Worm (Caenorhabditis elegans): ENCODE results near the gene Y41D4A.4.

Y41D4A.4 gene

DNA sequence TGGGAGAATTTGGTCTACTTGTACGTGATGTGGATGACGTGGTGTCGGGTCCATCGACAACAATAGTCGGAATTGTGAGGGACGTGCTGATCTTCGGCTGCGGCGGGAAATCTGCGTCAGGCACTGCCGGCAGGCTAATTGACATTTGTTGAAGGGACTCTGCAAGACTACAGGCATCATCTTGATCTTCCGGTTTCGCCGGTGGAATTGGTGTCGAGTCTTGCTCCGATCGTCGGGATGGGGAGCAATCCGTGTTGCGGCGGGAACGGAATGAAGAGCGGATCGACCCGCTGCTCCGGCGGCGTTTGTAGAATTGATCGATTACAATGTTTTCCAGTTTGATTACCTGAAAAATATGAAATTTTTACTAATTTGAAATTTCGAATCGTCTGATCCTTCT is 6.7 kb downstream of the Y41D4A.4 start:
- TF ChIP-seq pes-1 (GFP tag; IDR thresholded peaks at IDR 0.05) (no peak), F13C5.2 (tag; optimal IDR thresholded peaks at IDR 0.05) (no peak), hmbx-1 (tag; optimal IDR thresholded peaks at IDR 0.05) (no peak), ceh-13 (GFP tag; optimal IDR thresholded peaks at IDR 0.05) (no peak), sea-1 (GFP tag; conservative IDR thresholded peaks at IDR 0.05) (no peak), tra-4 (tag; optimal IDR thresholded peaks at IDR 0.05) (no peak)

DNA sequence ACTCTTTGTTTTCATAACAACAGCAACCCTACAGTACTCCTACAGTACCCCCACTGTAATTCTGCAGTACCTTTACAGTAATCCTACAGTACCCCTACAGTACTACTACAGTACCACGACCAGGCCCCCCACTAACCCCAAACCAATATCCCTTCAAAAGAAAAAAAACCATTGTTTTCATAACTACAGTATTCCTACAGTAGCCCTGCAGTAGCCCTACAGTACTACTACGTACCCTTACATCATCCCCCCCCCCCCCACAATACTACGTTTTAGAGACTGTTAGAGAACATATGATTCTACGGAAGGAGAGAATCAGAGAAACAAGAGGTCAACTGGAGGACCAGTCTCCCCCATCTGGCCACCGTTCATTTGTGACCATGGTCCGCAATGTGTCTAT is 7.7 kb downstream of the Y41D4A.4 start, which contains the start of gene Y41D4A.3:
Gene Y41D4A.3, plus strand, starts transcription at position 301 of the 400 bp plus-strand sequence.
- TF ChIP-seq hmbx-1 (tag; optimal IDR thresholded peaks at IDR 0.05) (no peak), ceh-36 (tag; optimal IDR thresholded peaks at IDR 0.05) (no peak), ceh-13 (GFP tag; optimal IDR thresholded peaks at IDR 0.05) (no peak), ets-7 (tag; optimal IDR thresholded peaks at IDR 0.05) (no peak), tbx-37 (GFP tag; conservative IDR thresholded peaks at IDR 0.05) (no peak), pes-1 (GFP tag; IDR thresholded peaks at IDR 0.05) (no peak), B0310.2 (tag; optimal IDR thresholded peaks at IDR 0.05) (no peak), scrt-1 (GFP tag; IDR thresholded peaks at IDR 0.05) (no peak), sea-1 (GFP tag; conservative IDR thresholded peaks at IDR 0.05) (no peak), tra-4 (tag; optimal IDR thresholded peaks at IDR 0.05) (no peak), aly-1 (tag; optimal IDR thresholded peaks at IDR 0.05) (no peak), ama-1 (optimal IDR thresholded peaks at IDR 0.05) (no peak), flt-1 (GFP tag; IDR thresholded peaks at IDR 0.05) (no peak), hnd-1 (tag; optimal IDR thresholded peaks at IDR 0.05) (no peak), tbx-11 (GFP tag; IDR thresholded peaks at IDR 0.05) (no peak)

DNA sequence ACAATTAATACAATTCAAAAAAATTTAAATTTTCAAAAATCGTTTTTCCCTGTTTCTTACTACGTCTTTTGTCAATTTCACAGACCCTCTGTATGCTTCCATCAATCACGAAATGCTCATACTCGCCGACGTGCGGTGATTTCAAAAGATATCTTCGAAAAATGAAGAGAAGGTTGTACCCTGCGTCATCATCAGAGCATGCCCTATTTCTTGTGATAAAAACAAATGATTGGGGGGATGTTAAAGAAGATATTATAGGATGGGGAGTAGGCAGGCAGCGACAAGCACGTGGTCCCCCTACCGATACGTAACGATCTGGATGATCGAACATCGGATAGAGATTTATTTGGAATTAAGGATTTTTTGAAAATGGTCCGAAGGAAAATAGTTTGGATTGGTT is 12.8 kb downstream of the Y41D4A.4 start:
- no peak for TF ChIP-seq B0310.2 (tag; optimal IDR thresholded peaks at IDR 0.05)
- TF ChIP-seq hmg-4 (GFP tag; optimal IDR thresholded peaks at IDR 0.05) = no peak
- TF ChIP-seq pes-1 (GFP tag; IDR thresholded peaks at IDR 0.05) = no peak
- no peak for TF ChIP-seq ets-7 (tag; optimal IDR thresholded peaks at IDR 0.05)
- TF ChIP-seq tra-4 (tag; optimal IDR thresholded peaks at IDR 0.05) = no peak
- no peak for TF ChIP-seq flt-1 (GFP tag; IDR thresholded peaks at IDR 0.05)
- no peak for TF ChIP-seq scrt-1 (GFP tag; IDR thresholded peaks at IDR 0.05)
- TF ChIP-seq ceh-36 (tag; optimal IDR thresholded peaks at IDR 0.05) = no peak
- no peak for TF ChIP-seq aly-1 (tag; optimal IDR thresholded peaks at IDR 0.05)
- no peak for TF ChIP-seq ama-1 (optimal IDR thresholded peaks at IDR 0.05)
- no peak for TF ChIP-seq hnd-1 (tag; optimal IDR thresholded peaks at IDR 0.05)
- TF ChIP-seq hmbx-1 (tag; optimal IDR thresholded peaks at IDR 0.05) = no peak
- TF ChIP-seq ceh-13 (GFP tag; optimal IDR thresholded peaks at IDR 0.05) = no peak
- no peak for TF ChIP-seq tbx-11 (GFP tag; IDR thresholded peaks at IDR 0.05)
- no peak for TF ChIP-seq tbx-37 (GFP tag; conservative IDR thresholded peaks at IDR 0.05)

DNA sequence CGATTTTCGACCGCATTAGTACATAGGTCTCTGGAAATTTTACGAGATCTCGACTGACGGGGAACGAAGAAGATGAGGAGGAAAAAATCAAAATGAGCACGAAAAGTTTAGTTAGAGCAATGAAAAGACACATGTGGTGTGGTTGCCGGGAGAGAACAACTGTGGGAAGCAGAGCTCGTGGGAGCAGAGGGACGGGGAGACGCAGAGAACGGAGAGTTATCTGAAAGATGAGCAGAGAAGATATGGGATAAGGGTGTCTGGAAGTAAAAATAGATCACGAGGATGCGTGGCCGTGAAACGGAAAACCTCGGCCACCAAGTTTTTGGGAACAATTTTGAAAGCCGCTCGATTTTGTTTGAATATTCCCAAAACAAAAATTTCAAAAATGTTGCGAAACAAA is 15.8 kb downstream of the Y41D4A.4 start, which contains the start of gene Y41D4A.7:
Gene Y41D4A.7, minus strand, starts transcription at position 18 of the 400 bp plus-strand sequence.
- no peak for TF ChIP-seq tbx-37 (GFP tag; conservative IDR thresholded peaks at IDR 0.05)
- no peak for TF ChIP-seq aly-1 (tag; optimal IDR thresholded peaks at IDR 0.05)
- no peak for TF ChIP-seq hmbx-1 (tag; optimal IDR thresholded peaks at IDR 0.05)
- no peak for TF ChIP-seq hnd-1 (tag; optimal IDR thresholded peaks at IDR 0.05)
- TF ChIP-seq sea-1 (GFP tag; conservative IDR thresholded peaks at IDR 0.05) = no peak
- no peak for TF ChIP-seq flt-1 (GFP tag; IDR thresholded peaks at IDR 0.05)
- TF ChIP-seq ama-1 (optimal IDR thresholded peaks at IDR 0.05) = no peak
- no peak for TF ChIP-seq pes-1 (GFP tag; IDR thresholded peaks at IDR 0.05)
- TF ChIP-seq scrt-1 (GFP tag; IDR thresholded peaks at IDR 0.05) = no peak
- no peak for TF ChIP-seq ceh-36 (tag; optimal IDR thresholded peaks at IDR 0.05)
- TF ChIP-seq B0310.2 (tag; optimal IDR thresholded peaks at IDR 0.05) = no peak
- no peak for TF ChIP-seq tra-4 (tag; optimal IDR thresholded peaks at IDR 0.05)
- TF ChIP-seq F13C5.2 (tag; optimal IDR thresholded peaks at IDR 0.05) = no peak
- no peak for TF ChIP-seq ceh-13 (GFP tag; optimal IDR thresholded peaks at IDR 0.05)
- TF ChIP-seq ets-7 (tag; optimal IDR thresholded peaks at IDR 0.05) = no peak
- no peak for TF ChIP-seq hmg-4 (GFP tag; optimal IDR thresholded peaks at IDR 0.05)
- no peak for TF ChIP-seq tbx-11 (GFP tag; IDR thresholded peaks at IDR 0.05)

DNA sequence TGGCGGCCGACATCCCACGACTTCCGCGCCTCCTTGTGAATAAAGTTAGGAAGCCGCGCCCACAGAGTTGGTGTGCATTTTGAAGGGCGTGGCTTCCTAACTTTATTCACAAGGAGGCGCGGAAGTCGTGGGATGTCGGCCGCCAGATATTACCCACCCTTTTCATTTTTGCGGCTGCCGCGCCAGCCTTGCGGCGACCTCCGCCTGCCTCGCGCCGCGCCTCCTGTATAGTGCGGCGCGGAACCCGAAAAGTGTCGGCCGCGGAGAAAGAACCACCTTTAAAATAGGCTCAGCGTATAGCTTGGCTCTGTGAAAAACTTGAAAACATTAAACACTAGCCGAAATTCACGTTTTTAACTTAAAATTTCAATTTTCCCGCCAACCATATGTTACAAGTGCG is 17.7 kb downstream of the Y41D4A.4 start:
- no peak for TF ChIP-seq B0310.2 (tag; optimal IDR thresholded peaks at IDR 0.05)

ce11 chrIV:1765954-1766353 is 20.2 kb downstream of the Y41D4A.4 start:
- no peak for TF ChIP-seq scrt-1 (GFP tag; IDR thresholded peaks at IDR 0.05)
- no peak for TF ChIP-seq B0310.2 (tag; optimal IDR thresholded peaks at IDR 0.05)
- TF ChIP-seq sea-1 (GFP tag; conservative IDR thresholded peaks at IDR 0.05) = no peak
- TF ChIP-seq ama-1 (optimal IDR thresholded peaks at IDR 0.05) = no peak
- TF ChIP-seq ets-7 (tag; optimal IDR thresholded peaks at IDR 0.05) = no peak
- no peak for TF ChIP-seq F13C5.2 (tag; optimal IDR thresholded peaks at IDR 0.05)
- TF ChIP-seq hmg-4 (GFP tag; optimal IDR thresholded peaks at IDR 0.05) = no peak
- no peak for TF ChIP-seq hnd-1 (tag; optimal IDR thresholded peaks at IDR 0.05)
- TF ChIP-seq tra-4 (tag; optimal IDR thresholded peaks at IDR 0.05) = no peak
- no peak for TF ChIP-seq ceh-13 (GFP tag; optimal IDR thresholded peaks at IDR 0.05)
- TF ChIP-seq flt-1 (GFP tag; IDR thresholded peaks at IDR 0.05) = no peak
- no peak for TF ChIP-seq aly-1 (tag; optimal IDR thresholded peaks at IDR 0.05)
- no peak for TF ChIP-seq hmbx-1 (tag; optimal IDR thresholded peaks at IDR 0.05)

- TF ChIP-seq hmbx-1 (tag; optimal IDR thresholded peaks at IDR 0.05) = no peak
- no peak for TF ChIP-seq hmg-4 (GFP tag; optimal IDR thresholded peaks at IDR 0.05)
- no peak for TF ChIP-seq pes-1 (GFP tag; IDR thresholded peaks at IDR 0.05)
- no peak for TF ChIP-seq hnd-1 (tag; optimal IDR thresholded peaks at IDR 0.05)
- no peak for TF ChIP-seq flt-1 (GFP tag; IDR thresholded peaks at IDR 0.05)
- no peak for TF ChIP-seq B0310.2 (tag; optimal IDR thresholded peaks at IDR 0.05)
- no peak for TF ChIP-seq aly-1 (tag; optimal IDR thresholded peaks at IDR 0.05)
- TF ChIP-seq ceh-13 (GFP tag; optimal IDR thresholded peaks at IDR 0.05) = no peak
- no peak for TF ChIP-seq tbx-11 (GFP tag; IDR thresholded peaks at IDR 0.05)
- TF ChIP-seq tra-4 (tag; optimal IDR thresholded peaks at IDR 0.05) = no peak
- no peak for TF ChIP-seq ama-1 (optimal IDR thresholded peaks at IDR 0.05)
Measured at ce11 chrIV:1768288-1768687, 22.5 kb downstream of the Y41D4A.4 start, which contains the start of gene col-108. Gene col-108, plus strand, starts transcription at chrIV:1768588.

- TF ChIP-seq aly-1 (tag; optimal IDR thresholded peaks at IDR 0.05) = peak; percentile 75
- no peak for TF ChIP-seq sea-1 (GFP tag; conservative IDR thresholded peaks at IDR 0.05)
- TF ChIP-seq ets-7 (tag; optimal IDR thresholded peaks at IDR 0.05) = no peak
- TF ChIP-seq F13C5.2 (tag; optimal IDR thresholded peaks at IDR 0.05) = no peak
- peak; percentile 47 for TF ChIP-seq hmg-4 (GFP tag; optimal IDR thresholded peaks at IDR 0.05)
Measured at ce11 chrIV:1769074-1769473, 23.3 kb downstream of the Y41D4A.4 start.
